Worm (Caenorhabditis elegans) whole organism, midembryonic: Measurements from ENCODE around the gene srg-53.

Source experiments
- flt-1 ChIP-seq: fragments of 200-800 bp; sonication (Bioruptor generic); IDR thresholded peaks from 2 replicates; pipeline ENCODE4 v1.3.6; 2022; ENCODE audit warnings: missing genetic modification characterization, missing compliant biosample characterization
- klf-2 ChIP-seq: fragments of 200-800 bp; sonication (Bioruptor generic); conservative IDR thresholded peaks from 2 replicates; pipeline ENCODE4 v1.3.6; 2022; ENCODE audit warnings: missing genetic modification reagents, missing genetic modification characterization, missing compliant biosample characterization
- med-1 ChIP-seq: sonication (generic microtip); optimal IDR thresholded peaks from 2 replicates; lab custom pipeline; 2017; ENCODE audit warnings: missing genetic modification characterization, mild to moderate bottlenecking, missing compliant biosample characterization, antibody characterized with exemption, missing genetic modification reagents; ENCODE audit not compliant: insufficient read depth
- ztf-29 ChIP-seq: fragments of 200-800 bp; sonication (Bioruptor generic); IDR thresholded peaks from 2 replicates; pipeline ENCODE4 v1.3.6; 2022; ENCODE audit warnings: missing genetic modification reagents, missing genetic modification characterization, missing compliant biosample characterization

ce11 chrV:878567-878966, 704 bp upstream of the srg-53 start, which contains the start of gene T02B11.8:
- TF ChIP-seq flt-1 (GFP tag; lab: Robert Waterston, UW) (no peak), med-1 (GFP tag; lab: Kevin White, UChicago) (no peak), ztf-29 (GFP tag; lab: Robert Waterston, UW) (no peak), klf-2 (no peak)
